Worm (Caenorhabditis elegans) whole organism, L1 larva: ENCODE results near the gene sars-1.

Source experiments
- lin-13 ChIP-seq: fragments of 150-350 bp; optimal IDR thresholded peaks from 2 replicates; lab custom pipeline; 2014; ENCODE audit warnings: missing biosample characterization, missing genetic modification reagents, missing genetic modification characterization
- lin-35 ChIP-seq, 2 experiments: fragments of 150-350 bp; optimal IDR thresholded peaks; 2 replicates each; lab custom pipeline; 2014; ENCODE audit warnings: missing biosample characterization in 2 of 2, missing genetic modification characterization in 2 of 2, missing genetic modification reagents in 2 of 2
- unc-62 ChIP-seq: fragments of 150-350 bp; optimal IDR thresholded peaks from 2 replicates; lab custom pipeline; 2014; ENCODE audit warnings: missing biosample characterization, missing genetic modification reagents, missing genetic modification characterization

- no peak for TF ChIP-seq lin-35 (GFP tag; optimal IDR thresholded peaks at IDR 0.05; lab: Kevin White, UChicago)
- no peak for TF ChIP-seq unc-62 (GFP tag; lab: Kevin White, UChicago)
- no peak for TF ChIP-seq lin-13 (GFP tag; lab: Kevin White, UChicago)
Measured at ce11 chrIV:10046005-10046404, 42.5 kb downstream of the sars-1 start.
